Fruit fly (Drosophila melanogaster) whole organism, embryonic: ENCODE results near the gene CG10725.

ENCODE experiments used
- Ada2b ChIP-seq: fragments of 200-800 bp; sonication (Bioruptor generic); IDR thresholded peaks from 2 replicates; pipeline ENCODE4 v1.3.6; 2022; ENCODE audit warnings: missing biosample characterization, missing genetic modification characterization
- Asciz ChIP-seq: fragments of 200-800 bp; sonication (Bioruptor generic); optimal IDR thresholded peaks from 2 replicates; lab custom pipeline; 2017; ENCODE audit warnings: missing biosample characterization, mild to moderate bottlenecking, missing genetic modification characterization, missing genetic modification reagents
- CG10267 ChIP-seq: fragments of 200-800 bp; sonication (Bioruptor generic); optimal IDR thresholded peaks from 2 replicates; lab custom pipeline; 2018; ENCODE audit warnings: missing biosample characterization, mild to moderate bottlenecking, missing genetic modification characterization, moderate library complexity
- CG11723 ChIP-seq: fragments of 200-800 bp; sonication (Bioruptor generic); optimal IDR thresholded peaks from 2 replicates; lab custom pipeline; 2017; ENCODE audit warnings: missing biosample characterization, mild to moderate bottlenecking, missing genetic modification characterization
- CG13287 ChIP-seq: fragments of 200-800 bp; sonication (Bioruptor generic); IDR thresholded peaks from 2 replicates; pipeline ENCODE4 v1.3.6; 2022; ENCODE audit warnings: missing biosample characterization, missing genetic modification characterization; ENCODE audit not compliant: partially characterized antibody
- CG13775 ChIP-seq: fragments of 200-800 bp; sonication (Bioruptor generic); optimal IDR thresholded peaks from 3 replicates; lab custom pipeline; 2017; ENCODE audit warnings: missing biosample characterization, mild to moderate bottlenecking, missing genetic modification characterization
- CG14860 ChIP-seq: fragments of 200-800 bp; sonication (Bioruptor generic); IDR thresholded peaks from 3 replicates; pipeline ENCODE4 v1.3.6; 2022; ENCODE audit warnings: missing biosample characterization, missing genetic modification characterization; ENCODE audit not compliant: partially characterized antibody
- CG14965 ChIP-seq: fragments of 200-800 bp; sonication (Bioruptor generic); optimal IDR thresholded peaks from 2 replicates; lab custom pipeline; 2016; ENCODE audit warnings: missing biosample characterization, missing genetic modification characterization, borderline replicate concordance
- CG33557 ChIP-seq: fragments of 200-800 bp; sonication (Bioruptor generic); optimal IDR thresholded peaks from 2 replicates; lab custom pipeline; 2019; ENCODE audit warnings: missing biosample characterization, mild to moderate bottlenecking, missing genetic modification characterization, moderate library complexity
- CG4328 ChIP-seq: fragments of 200-800 bp; sonication (Bioruptor generic); optimal IDR thresholded peaks from 3 replicates; lab custom pipeline; 2017; ENCODE audit warnings: missing biosample characterization, missing genetic modification reagents, missing genetic modification characterization
- CG6791 ChIP-seq: fragments of 200-800 bp; sonication (Bioruptor generic); IDR thresholded peaks from 3 replicates; pipeline ENCODE4 v1.3.6; 2022; ENCODE audit warnings: missing biosample characterization, missing genetic modification characterization; ENCODE audit not compliant: partially characterized antibody
- CG7745 ChIP-seq: fragments of 200-800 bp; sonication (Bioruptor generic); optimal IDR thresholded peaks from 2 replicates; lab custom pipeline; 2018; ENCODE audit warnings: missing biosample characterization, mild to moderate bottlenecking, missing genetic modification characterization, moderate library complexity
- CG9609 ChIP-seq: fragments of 200-800 bp; sonication (Bioruptor generic); optimal IDR thresholded peaks from 3 replicates; lab custom pipeline; 2016; ENCODE audit warnings: missing biosample characterization, missing genetic modification characterization
- D ChIP-seq, 2 experiments: fragments of 200-800 bp in 1 of 2; fragments of >200 bp in 1 of 2; sonication (Bioruptor generic) in 1 of 2; optimal IDR thresholded peaks; 2 replicates in 1 of 2; 3 replicates in 1 of 2; lab custom pipeline; 2017; ENCODE audit warnings: mild to moderate bottlenecking in 1 of 2, missing biosample characterization in 1 of 2, missing genetic modification characterization in 1 of 2, missing genetic modification reagents in 1 of 2
- D19A ChIP-seq: fragments of 200-800 bp; optimal IDR thresholded peaks from 3 replicates; lab custom pipeline; 2019; ENCODE audit warnings: missing biosample characterization, mild to moderate bottlenecking, missing genetic modification characterization, moderate library complexity
- Deaf1 ChIP-seq: fragments of 200-800 bp; optimal IDR thresholded peaks from 3 replicates; lab custom pipeline; 2019; ENCODE audit warnings: missing biosample characterization, mild to moderate bottlenecking, missing genetic modification characterization, moderate library complexity
- Dek ChIP-seq: fragments of 200-800 bp; sonication (Bioruptor generic); optimal IDR thresholded peaks from 3 replicates; lab custom pipeline; 2019; ENCODE audit warnings: missing biosample characterization, mild to moderate bottlenecking, missing genetic modification characterization, moderate library complexity
- HLHmδ ChIP-seq: fragments of 200-800 bp; sonication (Bioruptor generic); optimal IDR thresholded peaks from 2 replicates; lab custom pipeline; 2018; ENCODE audit warnings: missing biosample characterization, mild to moderate bottlenecking, missing genetic modification characterization, moderate library complexity
- Lhr ChIP-seq: fragments of 200-800 bp; sonication (Bioruptor generic); optimal IDR thresholded peaks from 3 replicates; lab custom pipeline; 2017; ENCODE audit warnings: mild to moderate bottlenecking, missing biosample characterization, missing genetic modification reagents, missing genetic modification characterization
- Mes4 ChIP-seq: fragments of 200-800 bp; sonication (Bioruptor generic); optimal IDR thresholded peaks from 2 replicates; lab custom pipeline; 2016; ENCODE audit warnings: missing biosample characterization, missing genetic modification characterization
- Pdp1 ChIP-seq, 2 experiments: fragments of 200-800 bp; sonication (Bioruptor generic); optimal IDR thresholded peaks; 3 replicates each; lab custom pipeline; 2016; ENCODE audit warnings: missing biosample characterization in 2 of 2, missing genetic modification characterization in 2 of 2, mild to moderate bottlenecking in 1 of 2, moderate library complexity in 1 of 2
- Ravus ChIP-seq: fragments of 200-800 bp; sonication (Bioruptor generic); IDR thresholded peaks from 2 replicates; pipeline ENCODE4 v1.3.6; 2022; ENCODE audit warnings: missing biosample characterization, missing genetic modification characterization
- Rfx ChIP-seq: fragments of 200-800 bp; sonication (Bioruptor generic); IDR thresholded peaks from 2 replicates; pipeline ENCODE4 v1.3.6; 2022; ENCODE audit warnings: missing biosample characterization, missing genetic modification characterization
- abd-A ChIP-seq: fragments of 200-800 bp; sonication (Bioruptor generic); optimal IDR thresholded peaks from 3 replicates; lab custom pipeline; 2019; ENCODE audit warnings: missing biosample characterization, mild to moderate bottlenecking, missing genetic modification characterization, moderate library complexity
- ap ChIP-seq: fragments of 200-800 bp; sonication (Bioruptor generic); IDR thresholded peaks from 2 replicates; pipeline ENCODE4 v1.3.6; 2022; ENCODE audit warnings: missing biosample characterization, missing genetic modification characterization
- ara ChIP-seq: fragments of 200-800 bp; sonication (Bioruptor generic); IDR thresholded peaks from 2 replicates; pipeline ENCODE4 v1.3.6; 2022; ENCODE audit warnings: missing biosample characterization, missing genetic modification characterization
- danr ChIP-seq: fragments of 200-800 bp; sonication (Bioruptor generic); IDR thresholded peaks from 2 replicates; pipeline ENCODE4 v1.3.6; 2022; ENCODE audit warnings: missing biosample characterization, missing genetic modification characterization
- fu2 ChIP-seq: fragments of 200-800 bp; sonication (Bioruptor generic); optimal IDR thresholded peaks from 2 replicates; lab custom pipeline; 2016; ENCODE audit warnings: missing biosample characterization, missing genetic modification characterization
- gsb-n ChIP-seq: fragments of 200-800 bp; sonication (Bioruptor generic); optimal IDR thresholded peaks from 3 replicates; lab custom pipeline; 2018; ENCODE audit warnings: missing biosample characterization, mild to moderate bottlenecking, missing genetic modification characterization
- ham ChIP-seq: fragments of 200-800 bp; sonication (Bioruptor generic); IDR thresholded peaks from 2 replicates; pipeline ENCODE4 v1.3.6; 2022; ENCODE audit warnings: missing biosample characterization, missing genetic modification characterization
- ind ChIP-seq: fragments of 200-800 bp; sonication (Bioruptor generic); optimal IDR thresholded peaks from 3 replicates; lab custom pipeline; 2016; ENCODE audit warnings: missing biosample characterization, missing genetic modification characterization
- knrl ChIP-seq: fragments of 200-800 bp; sonication (Bioruptor generic); IDR thresholded peaks from 3 replicates; pipeline ENCODE4 v1.3.6; 2022; ENCODE audit warnings: missing biosample characterization, missing genetic modification characterization; ENCODE audit not compliant: partially characterized antibody
- lov ChIP-seq, 2 experiments: fragments of 200-800 bp in 1 of 2; fragments of >200 bp in 1 of 2; sonication (Bioruptor generic) in 1 of 2; IDR thresholded peaks in 1 of 2; optimal IDR thresholded peaks in 1 of 2; 2 replicates in 1 of 2; 3 replicates in 1 of 2; pipeline versions ENCODE4 v1.3.6 to Lab custom; 2017 to 2022; ENCODE audit warnings: missing biosample characterization in 1 of 2, missing genetic modification characterization in 1 of 2
- nmo ChIP-seq: fragments of 200-800 bp; sonication (Bioruptor generic); optimal IDR thresholded peaks from 2 replicates; lab custom pipeline; 2018; ENCODE audit warnings: missing biosample characterization, mild to moderate bottlenecking, missing genetic modification characterization, moderate library complexity
- nom ChIP-seq: fragments of 200-800 bp; sonication (Bioruptor generic); optimal IDR thresholded peaks from 2 replicates; lab custom pipeline; 2017; ENCODE audit warnings: missing biosample characterization, missing genetic modification characterization, mild to moderate bottlenecking, moderate library complexity, missing genetic modification reagents
- odd ChIP-seq: fragments of 200-800 bp; sonication (Bioruptor generic); optimal IDR thresholded peaks from 2 replicates; lab custom pipeline; 2017; ENCODE audit warnings: missing biosample characterization, mild to moderate bottlenecking, missing genetic modification characterization
- pum ChIP-seq: fragments of 200-800 bp; sonication (Bioruptor generic); optimal IDR thresholded peaks from 2 replicates; lab custom pipeline; 2016; ENCODE audit warnings: missing biosample characterization, missing genetic modification characterization
- sc ChIP-seq, 3 experiments: fragments of >200 bp in 2 of 3; fragments of 200-800 bp in 1 of 3; sonication (Bioruptor generic) in 1 of 3; optimal IDR thresholded peaks; 2 replicates in 2 of 3; 3 replicates in 1 of 3; lab custom pipeline; 2017; ENCODE audit warnings: mild to moderate bottlenecking in 1 of 3, missing biosample characterization in 1 of 3, missing genetic modification characterization in 1 of 3, missing genetic modification reagents in 1 of 3
- sens ChIP-seq: fragments of 200-800 bp; sonication (Bioruptor generic); peaks from one replicate; lab custom pipeline; 2016; ENCODE audit warnings: missing biosample characterization, missing genetic modification characterization
- slbo ChIP-seq: fragments of 200-800 bp; sonication (Bioruptor generic); IDR thresholded peaks from 2 replicates; pipeline ENCODE4 v1.3.6; 2022; ENCODE audit warnings: missing biosample characterization, missing genetic modification characterization
- slou ChIP-seq: fragments of 200-800 bp; sonication (Bioruptor generic); optimal IDR thresholded peaks from 3 replicates; lab custom pipeline; 2016; ENCODE audit warnings: missing biosample characterization, missing genetic modification characterization
- tap ChIP-seq: fragments of 200-800 bp; optimal IDR thresholded peaks from 3 replicates; lab custom pipeline; 2019; ENCODE audit warnings: missing biosample characterization, mild to moderate bottlenecking, missing genetic modification characterization, moderate library complexity
- tgo ChIP-seq: fragments of 200-800 bp; sonication (Bioruptor generic); IDR thresholded peaks from 3 replicates; pipeline ENCODE4 v1.3.6; 2022; ENCODE audit warnings: missing biosample characterization, missing genetic modification characterization
- tna ChIP-seq: fragments of 200-800 bp; sonication (Bioruptor generic); IDR thresholded peaks from 2 replicates; pipeline ENCODE4 v1.3.6; 2022; ENCODE audit warnings: missing biosample characterization, missing genetic modification characterization; ENCODE audit not compliant: partially characterized antibody
- wdn ChIP-seq: fragments of 200-800 bp; sonication (Bioruptor generic); IDR thresholded peaks from 2 replicates; pipeline ENCODE4 v1.3.6; 2022; ENCODE audit warnings: missing biosample characterization, missing genetic modification characterization
- wek ChIP-seq: fragments of 200-800 bp; sonication (Bioruptor generic); optimal IDR thresholded peaks from 3 replicates; lab custom pipeline; 2018; ENCODE audit warnings: missing biosample characterization, mild to moderate bottlenecking, missing genetic modification characterization, moderate library complexity
- zen2 ChIP-seq: fragments of 200-800 bp; sonication (Bioruptor generic); IDR thresholded peaks from 3 replicates; pipeline ENCODE4 v1.3.6; 2022; ENCODE audit warnings: missing biosample characterization, missing genetic modification characterization; ENCODE audit not compliant: partially characterized antibody

The CG10725 gene

DNA sequence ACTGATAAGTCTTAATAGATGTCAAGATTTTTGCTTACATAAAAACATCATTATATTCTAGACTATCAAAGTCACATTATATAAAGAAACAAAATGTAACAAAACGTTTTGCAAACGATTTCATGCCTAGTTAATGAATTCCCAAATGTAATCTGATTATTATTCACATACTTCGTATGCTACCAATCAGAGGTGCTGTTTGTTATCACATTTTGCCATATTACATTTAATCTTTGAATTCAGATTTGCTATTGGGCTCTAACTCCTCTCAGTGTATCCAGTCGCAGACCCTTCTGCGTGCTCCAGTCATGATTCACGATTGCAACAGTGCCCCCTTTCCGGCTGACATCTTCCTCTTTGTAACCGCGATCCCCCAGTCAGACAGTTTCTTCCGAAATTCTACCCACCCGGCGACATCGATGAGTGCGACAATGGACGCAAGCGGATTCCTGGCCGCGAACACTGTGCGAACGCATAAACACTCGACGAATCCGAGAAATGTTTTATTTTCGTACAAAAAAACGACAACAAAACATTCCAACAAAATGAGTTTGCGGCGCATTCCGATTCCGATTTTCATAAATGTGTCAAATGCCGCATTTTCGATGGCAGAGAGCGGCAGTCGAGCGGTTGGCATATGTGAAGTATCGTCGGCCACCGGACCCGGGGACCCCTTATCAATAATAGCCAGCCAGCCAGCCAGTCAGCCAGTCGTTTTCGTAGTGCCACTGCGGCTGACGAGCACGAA, 50.5 kb downstream of the CG10725 start (continued):
- TF ChIP-seq Asciz (GFP tag; lab: Kevin White, UChicago) (no peak), CG10267 (tag; lab: Kevin White, UChicago) (no peak), D19A (tag; lab: Kevin White, UChicago) (no peak), HLHmδ (GFP tag; lab: Kevin White, UChicago) (no peak), pum (no peak), CG6791 (GFP tag; lab: Robert Waterston, UW) (no peak), wek (GFP tag; lab: Kevin White, UChicago) (no peak), odd (GFP tag; lab: Kevin White, UChicago) (no peak), CG14860 (no peak), tgo (GFP tag; lab: Robert Waterston, UW) (no peak), ara (GFP tag; lab: Robert Waterston, UW) (no peak), Lhr (no peak), ind (GFP tag; lab: Kevin White, UChicago) (no peak), sc (optimal IDR thresholded peaks at IDR 0.05; lab: Kevin White, UChicago) (no peak), sc (GFP tag; optimal IDR thresholded peaks at IDR 0.05; lab: Kevin White, UChicago) (no peak), CG13775 (GFP tag; lab: Kevin White, UChicago) (no peak), fu2 (GFP tag; lab: Kevin White, UChicago) (no peak), slou (no peak), wdn (GFP tag; lab: Robert Waterston, UW) (no peak), Rfx (GFP tag; lab: Robert Waterston, UW) (peak; percentile 44; the same call in 1 of the 2 replicates), ham (no peak), CG7745 (tag; lab: Kevin White, UChicago) (no peak), CG13287 (GFP tag; lab: Robert Waterston, UW) (no peak), Mes4 (GFP tag; lab: Kevin White, UChicago) (no peak), CG9609 (GFP tag; lab: Kevin White, UChicago) (no peak), zen2 (GFP tag; lab: Robert Waterston, UW) (no peak), danr (GFP tag; lab: Robert Waterston, UW) (no peak), Ada2b (GFP tag; lab: Robert Waterston, UW) (no peak), tap (tag; lab: Kevin White, UChicago) (peak; percentile 18), D (optimal IDR thresholded peaks at IDR 0.05; lab: Kevin White, UChicago) (no peak), D (GFP tag; optimal IDR thresholded peaks at IDR 0.05; lab: Kevin White, UChicago) (no peak), Pdp1 (GFP tag; optimal IDR thresholded peaks at IDR 0.05; lab: Kevin White, UChicago) (no peak), nom (no peak), CG11723 (GFP tag; lab: Kevin White, UChicago) (no peak), knrl (no peak), abd-A (tag; lab: Kevin White, UChicago) (no peak), nmo (no peak), lov (optimal IDR thresholded peaks at IDR 0.05; lab: Kevin White, UChicago) (no peak), lov (GFP tag; IDR thresholded peaks at IDR 0.05; lab: Robert Waterston, UW) (no peak), gsb-n (tag; lab: Kevin White, UChicago) (no peak), slbo (GFP tag; lab: Robert Waterston, UW) (peak; percentile 39; the same call in 1 of the 2 replicates), CG33557 (GFP tag; lab: Kevin White, UChicago) (no peak), CG4328 (no peak), tna (GFP tag; lab: Robert Waterston, UW) (no peak), Dek (tag; lab: Kevin White, UChicago) (no peak), CG14965 (no peak), ap (GFP tag; lab: Robert Waterston, UW) (no peak), Deaf1 (tag; lab: Kevin White, UChicago) (peak; percentile 55), Ravus (GFP tag; lab: Robert Waterston, UW) (no peak), sens (peak; percentile 36)
